Fruit fly (Drosophila melanogaster): Measurements from ENCODE around the gene CG1077.
A peak's percentile ranks its signal among the peaks of the same experiment; 100 is the strongest.

Gene CG1077

dm6 chr3R:6198488-6198892 lies 31.2 kb downstream of the CG1077 start, which contains the start of gene Osi24 (continued):
- TF ChIP-seq Ada2b (GFP tag; IDR thresholded peaks at IDR 0.05) (peak; percentile 65), Gsc (GFP tag; IDR thresholded peaks at IDR 0.05) (no peak), gcm2 (GFP tag; optimal IDR thresholded peaks at IDR 0.05) (no peak), CG12659 (GFP tag; optimal IDR thresholded peaks at IDR 0.05) (peak; percentile 27), cg (GFP tag; optimal IDR thresholded peaks at IDR 0.05) (no peak), CG34422 (GFP tag; IDR thresholded peaks at IDR 0.05) (no peak), Lhr (GFP tag; optimal IDR thresholded peaks at IDR 0.05) (no peak), Sry-β (GFP tag; optimal IDR thresholded peaks at IDR 0.05) (no peak), eyg (GFP tag; optimal IDR thresholded peaks at IDR 0.05) (no peak), Xbp1 (GFP tag; optimal IDR thresholded peaks at IDR 0.05) (peak; percentile 64), fd102C (GFP tag; optimal IDR thresholded peaks at IDR 0.05) (no peak), CG4730 (GFP tag; IDR thresholded peaks at IDR 0.05) (peak; percentile 53; the same call in 1 of the 2 replicates), CG12744 (GFP tag; optimal IDR thresholded peaks at IDR 0.05) (no peak), Hr51 (GFP tag; optimal IDR thresholded peaks at IDR 0.05) (peak in 1 of 2 experiments; percentile 73), NC2α (GFP tag; optimal IDR thresholded peaks at IDR 0.05) (no peak), BEAF-32 (GFP tag; optimal IDR thresholded peaks at IDR 0.05) (no peak), Nf-YB (GFP tag; optimal IDR thresholded peaks at IDR 0.05) (no peak), NK7.1 (GFP tag; optimal IDR thresholded peaks at IDR 0.05) (no peak), emc (GFP tag; optimal IDR thresholded peaks at IDR 0.05) (no peak), Ravus (GFP tag; IDR thresholded peaks at IDR 0.05) (peak; percentile 8; the same call in 1 of the 2 replicates), tgo (GFP tag; IDR thresholded peaks at IDR 0.05) (peak; percentile 75), chn (GFP tag; optimal IDR thresholded peaks at IDR 0.05) (peak; percentile 35), CG6254 (GFP tag; optimal IDR thresholded peaks at IDR 0.05) (peak; percentile 43), kay (GFP tag; optimal IDR thresholded peaks at IDR 0.05) (no peak), Kr (GFP tag; optimal IDR thresholded peaks at IDR 0.05) (no peak), HLH54F (GFP tag; optimal IDR thresholded peaks at IDR 0.05) (no peak), pzg (GFP tag; optimal IDR thresholded peaks at IDR 0.05) (no peak), CG14441 (GFP tag; IDR thresholded peaks at IDR 0.05) (peak; percentile 73), CG42726 (GFP tag; IDR thresholded peaks at IDR 0.05; ENCODE audit: partially characterized antibody) (no peak), CG6813 (GFP tag; optimal IDR thresholded peaks at IDR 0.05) (peak; percentile 18), hth (optimal IDR thresholded peaks at IDR 0.05) (no peak), CG2116 (GFP tag; optimal IDR thresholded peaks at IDR 0.05) (no peak), corto (GFP tag; optimal IDR thresholded peaks at IDR 0.05) (peak; percentile 31), ATbp (GFP tag; optimal IDR thresholded peaks at IDR 0.05) (peak; percentile 74), vnd (GFP tag; IDR thresholded peaks at IDR 0.05; ENCODE audit: partially characterized antibody) (no peak), CG2712 (tag; optimal IDR thresholded peaks at IDR 0.05) (peak; percentile 73), gsb-n (tag; optimal IDR thresholded peaks at IDR 0.05) (peak; percentile 54), dm (GFP tag; optimal IDR thresholded peaks at IDR 0.05) (peak; percentile 1), CG13287 (GFP tag; IDR thresholded peaks at IDR 0.05; ENCODE audit: partially characterized antibody) (no peak), CG11093 (GFP tag; IDR thresholded peaks at IDR 0.05) (0 out of 3 replicates have a peak, but pooled peaks have one; percentile 13), HLHmδ (GFP tag; optimal IDR thresholded peaks at IDR 0.05) (no peak), CG11696 (GFP tag; IDR thresholded peaks at IDR 0.05) (0 out of 2 replicates have a peak, but pooled peaks have one; percentile 21), pb (GFP tag; optimal IDR thresholded peaks at IDR 0.05) (peak; percentile 7), CG10267 (tag; optimal IDR thresholded peaks at IDR 0.05) (peak; percentile 39), da (GFP tag; optimal IDR thresholded peaks at IDR 0.05) (no peak), nerfin-1 (tag; optimal IDR thresholded peaks at IDR 0.05) (peak; percentile 6), MESR4 (GFP tag; optimal IDR thresholded peaks at IDR 0.05) (no peak), TFAM (GFP tag; optimal IDR thresholded peaks at IDR 0.05) (no peak), gsb (GFP tag; IDR thresholded peaks at IDR 0.05) (no peak; the same call in 1 of the 2 replicates), sens-2 (GFP tag; IDR thresholded peaks at IDR 0.05) (peak; percentile 62; the same call in 1 of the 2 replicates), CG10321 (GFP tag; IDR thresholded peaks at IDR 0.05) (no peak)

Measured in whole organism, embryonic.